Worm (Caenorhabditis elegans): ENCODE data around the gene arrd-12.
A peak's percentile ranks its signal among the peaks of the same experiment; 100 is the strongest.

The arrd-12 gene

ce11 chrII:13813413-13813812, 47.4 kb downstream of the arrd-12 start:
- TF ChIP-seq unc-42 (tag; optimal IDR thresholded peaks at IDR 0.05) (peak; percentile 81), sdc-2 (tag; optimal IDR thresholded peaks at IDR 0.05) (no peak)

DNA sequence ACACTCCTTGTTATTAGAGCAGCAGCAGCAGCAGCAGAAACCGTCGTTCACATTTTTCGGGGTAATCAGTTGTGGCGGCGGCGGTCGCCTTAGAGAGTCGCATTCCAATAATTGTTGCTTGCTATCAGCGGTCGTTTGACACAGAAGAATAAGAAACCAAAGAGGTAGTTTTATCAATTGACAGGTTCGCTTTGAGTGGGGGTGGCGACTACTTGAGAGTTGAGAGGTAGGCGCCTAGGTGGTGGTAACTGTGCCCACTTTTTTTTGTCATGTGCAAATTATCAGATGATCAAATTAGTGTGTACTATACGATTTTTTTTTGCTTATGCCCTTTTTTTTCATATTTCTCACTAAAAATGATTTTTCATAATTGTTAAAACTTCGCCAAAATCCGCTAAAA, 47.9 kb downstream of the arrd-12 start:
- TF ChIP-seq ceh-19 (GFP tag; optimal IDR thresholded peaks at IDR 0.05), result no peak
- no peak for TF ChIP-seq npax-4 (tag; optimal IDR thresholded peaks at IDR 0.05)
- TF ChIP-seq nfya-1 (tag; optimal IDR thresholded peaks at IDR 0.05), result no peak
- TF ChIP-seq ttx-3 (tag; optimal IDR thresholded peaks at IDR 0.05), result no peak
- TF ChIP-seq ceh-48 (tag; optimal IDR thresholded peaks at IDR 0.05), result no peak
- TF ChIP-seq ceh-31 (tag; optimal IDR thresholded peaks at IDR 0.05), result no peak
- TF ChIP-seq ceh-2 (tag; optimal IDR thresholded peaks at IDR 0.05), result no peak
- no peak for TF ChIP-seq fkh-6 (tag; optimal IDR thresholded peaks at IDR 0.05)
- TF ChIP-seq dve-1 (tag; optimal IDR thresholded peaks at IDR 0.05), result no peak
- TF ChIP-seq nhr-232 (tag; optimal IDR thresholded peaks at IDR 0.05), result no peak

DNA sequence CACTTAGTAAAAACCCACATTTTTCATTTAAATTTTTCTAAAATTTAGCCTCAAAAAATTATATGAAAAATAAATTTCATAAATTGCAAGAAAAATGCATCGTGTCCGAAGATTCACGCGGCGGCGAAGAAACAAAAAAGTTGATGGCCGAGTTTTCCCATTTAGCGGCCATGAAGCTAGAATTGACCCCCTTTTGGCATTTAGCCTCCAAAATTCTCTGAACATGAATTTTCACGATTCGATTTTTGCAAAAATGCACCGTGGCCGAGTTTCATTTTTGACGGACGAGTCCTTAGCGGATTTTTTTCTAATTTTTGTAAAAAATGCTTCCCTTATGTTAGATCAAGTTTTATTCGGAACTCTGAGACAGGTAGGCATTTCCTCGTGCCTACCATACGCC, 49.5 kb downstream of the arrd-12 start:
- no peak for TF ChIP-seq elt-2 (tag; optimal IDR thresholded peaks at IDR 0.05)
- TF ChIP-seq eyg-1 (tag; optimal IDR thresholded peaks at IDR 0.05), result no peak
- no peak for TF ChIP-seq ref-2 (tag; optimal IDR thresholded peaks at IDR 0.05)
- no peak for TF ChIP-seq zip-5 (tag; optimal IDR thresholded peaks at IDR 0.05)
- no peak for TF ChIP-seq madf-2 (tag; optimal IDR thresholded peaks at IDR 0.05)
- no peak for TF ChIP-seq syd-9 (tag; optimal IDR thresholded peaks at IDR 0.05)
- no peak for TF ChIP-seq unc-3 (GFP tag; conservative IDR thresholded peaks at IDR 0.05)
- TF ChIP-seq unc-3 (tag; optimal IDR thresholded peaks at IDR 0.05), result no peak

DNA sequence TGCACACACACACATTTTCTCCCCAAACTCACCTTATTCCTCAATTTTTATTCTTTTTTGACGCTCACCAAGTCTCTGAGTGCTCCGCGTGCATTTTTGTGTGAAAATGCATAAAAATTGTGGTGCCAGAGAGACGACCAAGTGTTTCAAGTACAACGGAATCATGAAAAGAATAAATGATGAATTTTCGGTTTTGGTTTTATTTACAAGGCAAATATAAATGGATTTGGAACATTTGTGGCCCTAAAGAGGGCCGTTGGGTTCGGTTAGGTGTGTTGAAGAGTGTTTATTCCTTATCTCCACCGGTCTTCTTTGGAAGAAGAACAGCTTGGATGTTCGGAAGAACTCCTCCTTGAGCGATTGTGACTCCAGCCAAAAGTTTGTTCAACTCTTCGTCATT, 51.4 kb downstream of the arrd-12 start:
- peak; percentile 19 for TF ChIP-seq K09A11.1 (tag; optimal IDR thresholded peaks at IDR 0.05; ENCODE audit: insufficient read depth)
- TF ChIP-seq ama-1 (optimal IDR thresholded peaks at IDR 0.05), result peak; percentile 66

Data from whole organism, late embryonic.